Worm (Caenorhabditis elegans) whole organism, early embryonic: Measurements from ENCODE around the gene dnj-7.

Source experiments
- aly-1 ChIP-seq: sonication (generic microtip); optimal IDR thresholded peaks from 2 replicates; lab custom pipeline; 2016; ENCODE audit warnings: missing genetic modification characterization, missing compliant biosample characterization
- ama-1 ChIP-seq: fragments of 150-350 bp; optimal IDR thresholded peaks from 2 replicates; lab custom pipeline; 2014
- ceh-13 ChIP-seq: fragments of 200-800 bp; sonication (Bioruptor generic); optimal IDR thresholded peaks from 2 replicates; lab custom pipeline; 2018; ENCODE audit warnings: mild to moderate bottlenecking, missing genetic modification characterization, missing compliant biosample characterization
- ets-7 ChIP-seq: sonication (generic microtip); optimal IDR thresholded peaks from 2 replicates; lab custom pipeline; 2016; ENCODE audit warnings: missing genotype, missing genetic modification characterization, missing compliant biosample characterization
- pes-1 ChIP-seq: fragments of 200-800 bp; sonication (Bioruptor generic); IDR thresholded peaks from 2 replicates; pipeline ENCODE4 v1.3.6; 2022; ENCODE audit warnings: missing genetic modification reagents, missing genetic modification characterization, missing compliant biosample characterization

DNA sequence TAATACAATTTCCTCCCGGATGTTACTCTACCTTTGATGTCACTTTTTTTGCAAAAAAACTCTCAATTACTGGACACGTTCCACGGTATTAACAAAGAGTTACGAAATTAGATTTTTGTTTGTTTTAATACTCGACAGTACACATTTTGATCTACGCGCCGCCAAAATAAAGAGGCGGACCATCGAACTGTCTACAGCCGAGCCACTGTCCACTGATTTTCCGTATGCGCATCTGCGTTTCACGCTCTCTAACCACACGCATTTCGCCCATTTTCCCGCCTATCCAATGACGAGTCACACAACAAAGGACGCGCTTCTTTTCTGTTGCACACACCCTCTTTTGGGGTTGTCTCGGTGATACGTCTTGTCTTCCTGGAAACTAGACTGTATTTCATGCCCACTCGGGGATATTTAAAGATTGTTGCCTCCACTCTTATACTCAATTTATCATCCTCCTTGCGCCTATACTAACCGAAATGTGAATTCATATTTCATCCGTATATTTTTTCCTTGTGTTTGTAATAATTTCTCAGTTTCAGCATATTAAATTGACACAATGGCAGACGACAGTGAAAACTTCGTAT, 5.6 kb downstream of the dnj-7 start, which contains the start of gene C55B6.1:
- TF ChIP-seq ama-1 (lab: Kevin White, UChicago): no peak
- no peak for TF ChIP-seq pes-1 (GFP tag; lab: Robert Waterston, UW)
- no peak for TF ChIP-seq ets-7 (tag; lab: Kevin White, UChicago)
- TF ChIP-seq aly-1 (tag; lab: Kevin White, UChicago): no peak
- TF ChIP-seq ceh-13 (GFP tag; lab: Kevin White, UChicago): no peak
